Fruit fly (Drosophila melanogaster): Measurements from ENCODE around the gene CG33099.
A peak's percentile ranks its signal among the peaks of the same experiment; 100 is the strongest.

CG33099 gene

DNA sequence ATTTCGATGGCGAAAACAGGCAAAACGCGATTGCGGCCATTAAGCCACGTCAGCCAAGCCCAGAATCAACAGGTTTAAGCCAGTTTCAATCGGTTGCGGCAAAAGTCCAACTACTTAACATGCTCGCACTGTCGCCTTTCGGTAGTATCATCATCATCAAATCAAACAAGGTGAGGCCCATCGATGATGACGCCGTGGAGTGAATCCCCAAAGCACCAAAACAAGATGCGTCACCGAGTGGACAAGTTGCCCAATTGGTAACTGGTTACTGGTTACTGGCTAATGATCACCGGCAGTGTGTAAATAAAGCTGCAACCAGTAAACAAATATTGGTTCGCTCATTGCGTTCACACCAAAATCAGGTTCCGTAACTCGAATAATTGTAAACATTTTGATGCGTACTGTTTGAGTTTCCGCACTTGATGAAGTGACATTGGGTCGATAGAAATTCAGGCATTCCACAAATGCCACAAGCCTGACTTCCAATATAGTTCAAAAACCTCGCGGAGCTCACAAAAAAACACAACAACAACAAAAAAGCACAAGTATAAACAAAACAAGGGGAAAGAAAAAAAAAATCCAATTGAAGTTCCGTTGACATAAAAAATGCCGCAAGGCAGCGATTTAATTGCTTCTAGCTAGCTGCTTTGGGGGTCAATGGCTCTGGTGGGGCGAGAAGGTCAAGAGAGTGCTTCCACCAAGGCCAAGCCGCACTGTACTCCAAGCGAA, 5.9 kb downstream of the CG33099 start (continued):
- TF ChIP-seq unc-4 (GFP tag; IDR thresholded peaks at IDR 0.05; ENCODE audit: partially characterized antibody) (no peak), CG16779 (GFP tag; IDR thresholded peaks at IDR 0.05) (no peak), her (GFP tag; optimal IDR thresholded peaks at IDR 0.05) (peak; percentile 53), sim (GFP tag; IDR thresholded peaks at IDR 0.05) (0 out of 2 replicates have a peak, but pooled peaks have one; percentile 25), ssp (GFP tag; IDR thresholded peaks at IDR 0.05) (no peak), Dip2 (GFP tag; IDR thresholded peaks at IDR 0.05) (no peak), CkIIα-i1 (GFP tag; IDR thresholded peaks at IDR 0.05) (no peak), sens (GFP tag) (peak; percentile 92), H2.0 (GFP tag; IDR thresholded peaks at IDR 0.05) (0 out of 2 replicates have a peak, but pooled peaks have one; percentile 17), CG7745 (tag; optimal IDR thresholded peaks at IDR 0.05) (peak; percentile 21), ap (GFP tag; IDR thresholded peaks at IDR 0.05) (peak; percentile 49; the same call in 1 of the 2 replicates), CG3995 (GFP tag; optimal IDR thresholded peaks at IDR 0.05) (no peak), B-H1 (GFP tag; IDR thresholded peaks at IDR 0.05) (peak; percentile 30; the same call in 1 of the 3 replicates), ash1 (GFP tag; optimal IDR thresholded peaks at IDR 0.05) (no peak), sens-2 (GFP tag; IDR thresholded peaks at IDR 0.05) (no peak), CG2678 (tag; optimal IDR thresholded peaks at IDR 0.05) (peak; percentile 73), peb (GFP tag; IDR thresholded peaks at IDR 0.05) (no peak), repo (GFP tag; optimal IDR thresholded peaks at IDR 0.05) (peak; percentile 53), chinmo (GFP tag; IDR thresholded peaks at IDR 0.05; ENCODE audit: partially characterized antibody) (peak; percentile 75; the same call in 3 of the 4 replicates), Eip74EF (GFP tag; optimal IDR thresholded peaks at IDR 0.05) (peak in 1 of 2 experiments; percentile 93), CG11695 (GFP tag; IDR thresholded peaks at IDR 0.05) (peak; percentile 58; the same call in 1 of the 3 replicates), PHDP (tag; optimal IDR thresholded peaks at IDR 0.05) (peak; percentile 71), HLH3B (GFP tag; IDR thresholded peaks at IDR 0.05) (peak; percentile 42; the same call in 1 of the 2 replicates), CG17568 (GFP tag; optimal IDR thresholded peaks at IDR 0.05) (peak; percentile 78), CG15696 (tag; optimal IDR thresholded peaks at IDR 0.05) (peak; percentile 20), CG16815 (GFP tag; optimal IDR thresholded peaks at IDR 0.05) (no peak), bsh (GFP tag; optimal IDR thresholded peaks at IDR 0.05) (peak in 1 of 2 experiments; percentile 70), tll (GFP tag; optimal IDR thresholded peaks at IDR 0.05) (no peak), Fer1 (GFP tag; optimal IDR thresholded peaks at IDR 0.05) (peak; percentile 74), tin (GFP tag; optimal IDR thresholded peaks at IDR 0.05) (peak; percentile 31), esg (GFP tag; conservative IDR thresholded peaks at IDR 0.05) (no peak), Chrac-16 (GFP tag; optimal IDR thresholded peaks at IDR 0.05) (no peak), CG4730 (GFP tag; IDR thresholded peaks at IDR 0.05) (no peak; the same call in 1 of the 2 replicates), CG17829 (tag; optimal IDR thresholded peaks at IDR 0.05) (no peak), zfh2 (GFP tag; optimal IDR thresholded peaks at IDR 0.05) (no peak), CG32532 (GFP tag; IDR thresholded peaks at IDR 0.05) (peak; percentile 48; the same call in 1 of the 2 replicates), slbo (GFP tag; IDR thresholded peaks at IDR 0.05) (peak; percentile 29), CG11085 (GFP tag; IDR thresholded peaks at IDR 0.05) (no peak), Lhr (GFP tag; optimal IDR thresholded peaks at IDR 0.05) (peak; percentile 23), zen (tag; optimal IDR thresholded peaks at IDR 0.05) (no peak), Trl (optimal IDR thresholded peaks at IDR 0.05) (no peak), Trl (GFP tag; optimal IDR thresholded peaks at IDR 0.05) (peak; percentile 62), ken (GFP tag; IDR thresholded peaks at IDR 0.05) (no peak), CG8359 (GFP tag; optimal IDR thresholded peaks at IDR 0.05; ENCODE audit: borderline replicate concordance) (peak; percentile 25), fd64A (GFP tag; optimal IDR thresholded peaks at IDR 0.05) (peak; percentile 80), CG17328 (GFP tag; IDR thresholded peaks at IDR 0.05) (0 out of 2 replicates have a peak, but pooled peaks have one; percentile 14), CG31224 (GFP tag; IDR thresholded peaks at IDR 0.05) (0 out of 2 replicates have a peak, but pooled peaks have one; percentile 32), usp (GFP tag; optimal IDR thresholded peaks at IDR 0.05) (no peak), ro (GFP tag; IDR thresholded peaks at IDR 0.05) (no peak)

All from whole organism, embryonic.